Fruit fly (Drosophila melanogaster) whole organism, adult: ENCODE measurements around the gene CG11030.

Experiments used
- CG11617 ChIP-seq: fragments of 200-800 bp; sonication (Bioruptor generic); optimal IDR thresholded peaks from 2 replicates; lab custom pipeline; 2017; ENCODE audit warnings: mild to moderate bottlenecking, missing biosample characterization, missing genetic modification reagents, missing genetic modification characterization
- CG12768 ChIP-seq: fragments of 200-800 bp; sonication (Bioruptor generic); optimal IDR thresholded peaks from 2 replicates; lab custom pipeline; 2017; ENCODE audit warnings: missing biosample characterization, missing genetic modification characterization, mild to moderate bottlenecking, moderate library complexity, missing genetic modification reagents
- CG14711 ChIP-seq: fragments of 200-800 bp; sonication (Bioruptor generic); optimal IDR thresholded peaks from 2 replicates; lab custom pipeline; 2018; ENCODE audit warnings: missing biosample characterization, mild to moderate bottlenecking, missing genetic modification characterization, moderate library complexity
- CG1620 ChIP-seq: fragments of 200-800 bp; sonication (Bioruptor generic); optimal IDR thresholded peaks from 2 replicates; lab custom pipeline; 2016; ENCODE audit warnings: missing biosample characterization, missing genetic modification characterization
- CG33017 ChIP-seq: fragments of 200-800 bp; sonication (Bioruptor generic); optimal IDR thresholded peaks from 2 replicates; lab custom pipeline; 2018; ENCODE audit warnings: missing biosample characterization, mild to moderate bottlenecking, missing genetic modification characterization, moderate library complexity
- CG5204 ChIP-seq: fragments of 200-800 bp; sonication (Bioruptor generic); optimal IDR thresholded peaks from 2 replicates; lab custom pipeline; 2016; ENCODE audit warnings: missing biosample characterization, missing genetic modification characterization
- CG7045 ChIP-seq: fragments of 200-800 bp; sonication (Bioruptor generic); optimal IDR thresholded peaks from 2 replicates; lab custom pipeline; 2017; ENCODE audit warnings: missing biosample characterization, mild to moderate bottlenecking, missing genetic modification characterization
- CG7101 ChIP-seq: fragments of 200-800 bp; sonication (Bioruptor generic); optimal IDR thresholded peaks from 2 replicates; lab custom pipeline; 2018; ENCODE audit warnings: missing biosample characterization, mild to moderate bottlenecking, missing genetic modification characterization, moderate library complexity
- Clk ChIP-seq: fragments of 200-800 bp; sonication (Bioruptor generic); optimal IDR thresholded peaks from 2 replicates; lab custom pipeline; 2017; ENCODE audit warnings: missing biosample characterization, missing genetic modification characterization
- Crg-1 ChIP-seq: fragments of 200-800 bp; sonication (Bioruptor generic); optimal IDR thresholded peaks from 2 replicates; lab custom pipeline; 2016; ENCODE audit warnings: missing biosample characterization, missing genetic modification characterization
- Hr96 ChIP-seq: fragments of 200-800 bp; sonication (Bioruptor generic); optimal IDR thresholded peaks from 2 replicates; lab custom pipeline; 2016; ENCODE audit warnings: missing biosample characterization, missing genetic modification characterization
- Mnt ChIP-seq: fragments of 200-800 bp; sonication (Bioruptor generic); optimal IDR thresholded peaks from 2 replicates; lab custom pipeline; 2016; ENCODE audit warnings: missing biosample characterization, mild to moderate bottlenecking, missing genetic modification characterization
- bab1 ChIP-seq: fragments of 200-800 bp; sonication (Bioruptor generic); optimal IDR thresholded peaks from 3 replicates; lab custom pipeline; 2019; ENCODE audit warnings: missing biosample characterization, mild to moderate bottlenecking, missing genetic modification characterization, moderate library complexity
- cic ChIP-seq: fragments of 200-800 bp; sonication (Bioruptor generic); optimal IDR thresholded peaks from 2 replicates; lab custom pipeline; 2017; ENCODE audit warnings: missing biosample characterization, mild to moderate bottlenecking, missing genetic modification characterization, moderate library complexity
- cnc ChIP-seq, 2 experiments: fragments of >200 bp; optimal IDR thresholded peaks; 2 replicates each; lab custom pipeline; 2017
- kay ChIP-seq: fragments of 200-800 bp; sonication (Bioruptor generic); peaks from one replicate; lab custom pipeline; 2016; ENCODE audit warnings: missing biosample characterization, missing genetic modification characterization, borderline replicate concordance
- ovo ChIP-seq: fragments of 200-800 bp; sonication (Bioruptor generic); optimal IDR thresholded peaks from 2 replicates; lab custom pipeline; 2016; ENCODE audit warnings: missing biosample characterization, missing genetic modification characterization
- pad ChIP-seq: fragments of 200-800 bp; sonication (Bioruptor generic); optimal IDR thresholded peaks from 3 replicates; lab custom pipeline; 2017; ENCODE audit warnings: missing biosample characterization, missing genetic modification characterization, mild to moderate bottlenecking, moderate library complexity, missing genetic modification reagents
- tj ChIP-seq: fragments of 200-800 bp; sonication (Bioruptor generic); optimal IDR thresholded peaks from 3 replicates; lab custom pipeline; 2017; ENCODE audit warnings: missing biosample characterization, mild to moderate bottlenecking, missing genetic modification characterization, moderate library complexity
- toe ChIP-seq: fragments of 200-800 bp; sonication (Bioruptor generic); optimal IDR thresholded peaks from 2 replicates; lab custom pipeline; 2016; ENCODE audit warnings: missing biosample characterization, missing genetic modification characterization

CG11030 gene

dm6 chr2L:5748188-5748587 is 23.7 kb downstream of the CG11030 start:
- TF ChIP-seq CG11617 (GFP tag; lab: Kevin White, UChicago) (no peak), toe (GFP tag; lab: Kevin White, UChicago) (no peak), Crg-1 (GFP tag; lab: Kevin White, UChicago) (no peak), CG12768 (no peak)

DNA sequence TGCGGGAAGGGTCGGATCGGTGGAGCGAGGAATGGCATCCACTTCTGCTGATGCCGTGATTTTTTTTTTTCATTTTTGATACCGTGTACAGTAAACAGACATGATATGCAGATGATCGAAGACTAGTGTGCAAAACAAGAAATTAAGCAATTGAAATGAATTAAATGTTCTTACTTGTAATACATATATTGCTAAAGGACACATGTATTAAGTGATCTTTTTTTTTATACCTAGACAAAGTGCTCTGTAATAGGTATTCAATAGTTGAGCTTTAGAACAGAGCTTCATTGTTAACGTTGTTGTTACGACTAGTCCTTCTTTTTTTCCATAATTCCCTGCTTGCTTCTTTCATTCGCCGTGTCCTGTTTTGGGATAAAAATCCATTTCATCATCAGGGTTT is 27.0 kb downstream of the CG11030 start:
- TF ChIP-seq pad (GFP tag; lab: Kevin White, UChicago) (no peak), kay (no peak), bab1 (GFP tag; lab: Kevin White, UChicago) (no peak), CG7101 (tag; lab: Kevin White, UChicago) (no peak), cic (GFP tag; lab: Kevin White, UChicago) (no peak), Crg-1 (GFP tag; lab: Kevin White, UChicago) (no peak), CG12768 (no peak), Hr96 (GFP tag; lab: Kevin White, UChicago) (no peak), CG1620 (GFP tag; lab: Kevin White, UChicago) (no peak), tj (GFP tag; lab: Kevin White, UChicago) (no peak), ovo (GFP tag; lab: Kevin White, UChicago) (no peak), cnc (optimal IDR thresholded peaks at IDR 0.05; lab: Kevin White, UChicago) (no peak), toe (GFP tag; lab: Kevin White, UChicago) (no peak), Clk (GFP tag; lab: Kevin White, UChicago) (no peak), CG14711 (tag; lab: Kevin White, UChicago) (no peak), Mnt (no peak), CG7045 (no peak), CG5204 (GFP tag; lab: Kevin White, UChicago) (no peak), CG33017 (tag; lab: Kevin White, UChicago) (no peak), CG11617 (GFP tag; lab: Kevin White, UChicago) (no peak)

DNA sequence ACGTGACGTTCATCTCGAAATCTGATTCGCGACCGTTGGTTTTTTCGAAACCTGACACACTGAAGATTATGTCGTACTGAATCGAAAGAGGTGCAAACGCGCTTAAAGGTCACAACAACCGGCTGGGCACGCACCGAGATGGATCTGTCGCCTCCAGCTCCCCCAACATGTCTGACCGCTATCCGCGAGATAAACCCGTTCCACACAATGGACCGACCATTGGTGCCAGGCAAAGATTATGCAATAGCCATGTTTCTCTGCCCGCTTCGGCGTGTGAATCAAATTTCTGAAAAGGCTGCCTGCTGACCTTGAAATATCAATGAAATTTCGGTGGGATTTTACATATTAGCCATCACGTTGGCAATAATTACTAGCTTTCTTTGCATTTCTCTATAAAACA is 40.7 kb downstream of the CG11030 start:
- TF ChIP-seq bab1 (GFP tag; lab: Kevin White, UChicago), result no peak
- no peak for TF ChIP-seq CG5204 (GFP tag; lab: Kevin White, UChicago)
- no peak for TF ChIP-seq Hr96 (GFP tag; lab: Kevin White, UChicago)
- TF ChIP-seq CG12768, result no peak
- TF ChIP-seq Mnt, result no peak
- no peak for TF ChIP-seq CG11617 (GFP tag; lab: Kevin White, UChicago)
- TF ChIP-seq cic (GFP tag; lab: Kevin White, UChicago), result no peak
- TF ChIP-seq ovo (GFP tag; lab: Kevin White, UChicago), result no peak
- TF ChIP-seq CG14711 (tag; lab: Kevin White, UChicago), result no peak
- no peak for TF ChIP-seq cnc (optimal IDR thresholded peaks at IDR 0.05; lab: Kevin White, UChicago)
- no peak for TF ChIP-seq Clk (GFP tag; lab: Kevin White, UChicago)
- no peak for TF ChIP-seq kay
- no peak for TF ChIP-seq CG7101 (tag; lab: Kevin White, UChicago)
- TF ChIP-seq pad (GFP tag; lab: Kevin White, UChicago), result no peak
- TF ChIP-seq Crg-1 (GFP tag; lab: Kevin White, UChicago), result no peak
- TF ChIP-seq CG1620 (GFP tag; lab: Kevin White, UChicago), result no peak
- no peak for TF ChIP-seq toe (GFP tag; lab: Kevin White, UChicago)
- TF ChIP-seq tj (GFP tag; lab: Kevin White, UChicago), result no peak

DNA sequence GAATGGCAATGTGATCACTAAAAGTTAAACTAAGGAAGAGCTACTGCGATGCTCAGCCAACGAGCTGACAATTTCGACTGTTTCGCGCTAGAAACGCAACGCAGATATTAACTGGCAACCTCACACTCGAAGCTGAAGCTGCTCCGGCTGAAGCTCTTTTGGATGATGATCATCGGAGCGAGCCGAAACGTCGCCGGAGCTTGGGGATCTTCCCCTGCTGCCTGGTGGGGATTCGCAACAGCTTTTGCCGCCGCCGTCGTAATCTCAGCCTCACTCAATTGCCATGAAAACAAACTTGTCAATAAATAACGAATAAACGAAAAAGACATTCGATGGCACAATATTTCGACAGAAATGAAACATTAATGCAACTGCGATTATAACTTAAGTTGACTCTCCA is 41.6 kb downstream of the CG11030 start, which contains the start of gene obst-E:
TSS of gene obst-E (minus strand) at position 101 of the 400 bp plus-strand sequence.
- TF ChIP-seq Mnt (no peak), CG7101 (tag; lab: Kevin White, UChicago) (no peak), CG11617 (GFP tag; lab: Kevin White, UChicago) (no peak), CG1620 (GFP tag; lab: Kevin White, UChicago) (no peak)

- no peak for TF ChIP-seq Mnt
- no peak for TF ChIP-seq kay
- TF ChIP-seq ovo (GFP tag; lab: Kevin White, UChicago), result no peak
- TF ChIP-seq tj (GFP tag; lab: Kevin White, UChicago), result no peak
- no peak for TF ChIP-seq Crg-1 (GFP tag; lab: Kevin White, UChicago)
- TF ChIP-seq cnc (optimal IDR thresholded peaks at IDR 0.05; lab: Kevin White, UChicago), result no peak
- no peak for TF ChIP-seq toe (GFP tag; lab: Kevin White, UChicago)
- no peak for TF ChIP-seq Hr96 (GFP tag; lab: Kevin White, UChicago)
- TF ChIP-seq CG1620 (GFP tag; lab: Kevin White, UChicago), result no peak
- no peak for TF ChIP-seq CG14711 (tag; lab: Kevin White, UChicago)
- TF ChIP-seq bab1 (GFP tag; lab: Kevin White, UChicago), result no peak
- TF ChIP-seq CG5204 (GFP tag; lab: Kevin White, UChicago), result no peak
- TF ChIP-seq cic (GFP tag; lab: Kevin White, UChicago), result no peak
- TF ChIP-seq pad (GFP tag; lab: Kevin White, UChicago), result no peak
- no peak for TF ChIP-seq CG7045
- TF ChIP-seq CG11617 (GFP tag; lab: Kevin White, UChicago), result no peak
- TF ChIP-seq CG12768, result no peak
- no peak for TF ChIP-seq CG33017 (tag; lab: Kevin White, UChicago)
These were observed 42.1 kb downstream of the CG11030 start for dm6 chr2L:5766498-5767008.

- peak; percentile 9 for TF ChIP-seq CG5204 (GFP tag; lab: Kevin White, UChicago)
- TF ChIP-seq Hr96 (GFP tag; lab: Kevin White, UChicago), result peak; percentile 8
- no peak for TF ChIP-seq tj (GFP tag; lab: Kevin White, UChicago)
- peak; percentile 9 for TF ChIP-seq bab1 (GFP tag; lab: Kevin White, UChicago)
- TF ChIP-seq CG12768, result no peak
- no peak for TF ChIP-seq Crg-1 (GFP tag; lab: Kevin White, UChicago)
- peak; percentile 15 for TF ChIP-seq CG1620 (GFP tag; lab: Kevin White, UChicago)
These were observed 46.7 kb downstream of the CG11030 start for dm6 chr2L:5771179-5771578.
